Fruit fly (Drosophila melanogaster) whole organism, embryonic: ENCODE measurements around the gene Wnt6.

Source experiments
- B-H2 ChIP-seq: fragments of 200-800 bp; sonication (Bioruptor generic); optimal IDR thresholded peaks from 2 replicates; lab custom pipeline; 2018; ENCODE audit warnings: missing biosample characterization, mild to moderate bottlenecking, missing genetic modification characterization
- CG1024 ChIP-seq: fragments of 200-800 bp; sonication (Bioruptor generic); IDR thresholded peaks from 2 replicates; pipeline ENCODE4 v1.3.6; 2022; ENCODE audit warnings: missing biosample characterization, missing genetic modification characterization
- CG10543 ChIP-seq: fragments of 200-800 bp; sonication (Bioruptor generic); optimal IDR thresholded peaks from 3 replicates; lab custom pipeline; 2017; ENCODE audit warnings: missing biosample characterization, mild to moderate bottlenecking, missing genetic modification characterization, moderate library complexity
- CG11085 ChIP-seq: fragments of 200-800 bp; sonication (Bioruptor generic); IDR thresholded peaks from 2 replicates; pipeline ENCODE4 v1.3.6; 2022; ENCODE audit warnings: missing biosample characterization, missing genetic modification characterization
- CG11696 ChIP-seq: fragments of 200-800 bp; sonication (Bioruptor generic); IDR thresholded peaks from 2 replicates; pipeline ENCODE4 v1.3.6; 2022; ENCODE audit warnings: missing biosample characterization, missing genetic modification characterization
- CG12071 ChIP-seq: fragments of 200-800 bp; sonication (Bioruptor generic); optimal IDR thresholded peaks from 3 replicates; lab custom pipeline; 2018; ENCODE audit warnings: missing biosample characterization, mild to moderate bottlenecking, missing genetic modification characterization
- CG13624 ChIP-seq: fragments of 200-800 bp; sonication (Bioruptor generic); optimal IDR thresholded peaks from 2 replicates; lab custom pipeline; 2016; ENCODE audit warnings: missing biosample characterization, missing genetic modification characterization
- CG15011 ChIP-seq: fragments of 200-800 bp; sonication (Bioruptor generic); optimal IDR thresholded peaks from 3 replicates; lab custom pipeline; 2018; ENCODE audit warnings: missing biosample characterization, mild to moderate bottlenecking, missing genetic modification characterization
- CG15514 ChIP-seq: fragments of 200-800 bp; sonication (Bioruptor generic); optimal IDR thresholded peaks from 3 replicates; lab custom pipeline; 2017; ENCODE audit warnings: missing biosample characterization, missing genetic modification characterization, mild to moderate bottlenecking, moderate library complexity, missing genetic modification reagents
- CG15696 ChIP-seq: fragments of 200-800 bp; sonication (Bioruptor generic); optimal IDR thresholded peaks from 2 replicates; lab custom pipeline; 2019; ENCODE audit warnings: missing biosample characterization, mild to moderate bottlenecking, missing genetic modification characterization, moderate library complexity
- CG1603 ChIP-seq: fragments of 200-800 bp; sonication (Bioruptor generic); optimal IDR thresholded peaks from 2 replicates; lab custom pipeline; 2019; ENCODE audit warnings: missing biosample characterization, mild to moderate bottlenecking, missing genetic modification characterization, moderate library complexity
- CG18599 ChIP-seq: fragments of 200-800 bp; sonication (Bioruptor generic); optimal IDR thresholded peaks from 3 replicates; lab custom pipeline; 2017; ENCODE audit warnings: missing biosample characterization, missing genetic modification characterization, mild to moderate bottlenecking, moderate library complexity, missing genetic modification reagents
- CG2120 ChIP-seq: fragments of 200-800 bp; sonication (Bioruptor generic); optimal IDR thresholded peaks from 3 replicates; lab custom pipeline; 2016; ENCODE audit warnings: missing biosample characterization, missing genetic modification characterization
- CG30431 ChIP-seq: fragments of 200-800 bp; sonication (Bioruptor generic); optimal IDR thresholded peaks from 2 replicates; lab custom pipeline; 2017; ENCODE audit warnings: missing biosample characterization, missing genetic modification characterization
- CG32532 ChIP-seq: fragments of 200-800 bp; sonication (Bioruptor generic); IDR thresholded peaks from 2 replicates; pipeline ENCODE4 v1.3.6; 2022; ENCODE audit warnings: missing biosample characterization, missing genetic modification characterization
- CG34422 ChIP-seq: fragments of 200-800 bp; sonication (Bioruptor generic); IDR thresholded peaks from 3 replicates; pipeline ENCODE4 v1.3.6; 2022; ENCODE audit warnings: missing biosample characterization, missing genetic modification characterization
- CG5245 ChIP-seq: fragments of 200-800 bp; sonication (Bioruptor generic); optimal IDR thresholded peaks from 3 replicates; lab custom pipeline; 2016; ENCODE audit warnings: missing biosample characterization, missing genetic modification characterization
- CG7271 ChIP-seq: fragments of 200-800 bp; sonication (Bioruptor generic); optimal IDR thresholded peaks from 2 replicates; lab custom pipeline; 2018; ENCODE audit warnings: missing biosample characterization, mild to moderate bottlenecking, missing genetic modification characterization, moderate library complexity
- CG7839 ChIP-seq: fragments of 200-800 bp; sonication (Bioruptor generic); optimal IDR thresholded peaks from 3 replicates; lab custom pipeline; 2018; ENCODE audit warnings: missing biosample characterization, mild to moderate bottlenecking, missing genetic modification characterization, moderate library complexity
- CG9609 ChIP-seq: fragments of 200-800 bp; sonication (Bioruptor generic); optimal IDR thresholded peaks from 3 replicates; lab custom pipeline; 2016; ENCODE audit warnings: missing biosample characterization, missing genetic modification characterization
- CG9932 ChIP-seq: fragments of 200-800 bp; sonication (Bioruptor generic); IDR thresholded peaks from 2 replicates; pipeline ENCODE4 v1.3.6; 2022; ENCODE audit warnings: missing biosample characterization, missing genetic modification characterization
- Hsf ChIP-seq: fragments of 200-800 bp; sonication (Bioruptor generic); optimal IDR thresholded peaks from 3 replicates; lab custom pipeline; 2016; ENCODE audit warnings: missing biosample characterization, missing genetic modification characterization
- Lpt ChIP-seq: fragments of >200 bp; optimal IDR thresholded peaks from 2 replicates; lab custom pipeline; 2018; ENCODE audit warnings: missing biosample characterization, missing genetic modification characterization
- Med ChIP-seq: fragments of 200-800 bp; sonication (Bioruptor generic); peaks from one replicate; lab custom pipeline; 2016; ENCODE audit warnings: missing biosample characterization, missing genetic modification characterization, mild to moderate bottlenecking, inconsistent platforms, moderate library complexity
- Nf-YC ChIP-seq: fragments of 200-800 bp; optimal IDR thresholded peaks from 3 replicates; lab custom pipeline; 2019; ENCODE audit warnings: missing biosample characterization, mild to moderate bottlenecking, missing genetic modification characterization, moderate library complexity
- Rfx ChIP-seq: fragments of 200-800 bp; sonication (Bioruptor generic); IDR thresholded peaks from 2 replicates; pipeline ENCODE4 v1.3.6; 2022; ENCODE audit warnings: missing biosample characterization, missing genetic modification characterization
- Sox100B ChIP-seq: fragments of 200-800 bp; sonication (Bioruptor generic); optimal IDR thresholded peaks from 3 replicates; lab custom pipeline; 2018; ENCODE audit warnings: missing biosample characterization, mild to moderate bottlenecking, missing genetic modification characterization
- Sry-β ChIP-seq: fragments of 200-800 bp; sonication (Bioruptor generic); optimal IDR thresholded peaks from 2 replicates; lab custom pipeline; 2018; ENCODE audit warnings: missing biosample characterization, mild to moderate bottlenecking, missing genetic modification characterization, moderate library complexity
- Stat92E ChIP-seq, 3 experiments: fragments of >200 bp in 2 of 3; fragments of 200-800 bp in 1 of 3; sonication (Bioruptor generic) in 1 of 3; optimal IDR thresholded peaks; 2 replicates each; lab custom pipeline; 2017 to 2019; ENCODE audit warnings: missing biosample characterization in 3 of 3, missing genetic modification characterization in 3 of 3, mild to moderate bottlenecking in 1 of 3, moderate library complexity in 1 of 3
- TFAM ChIP-seq: fragments of 200-800 bp; sonication (Bioruptor generic); optimal IDR thresholded peaks from 2 replicates; lab custom pipeline; 2017; ENCODE audit warnings: missing biosample characterization, missing genetic modification characterization, inconsistent platforms
- Trl ChIP-seq, 3 experiments: fragments of >200 bp in 2 of 3; fragments of 200-800 bp in 1 of 3; sonication (Bioruptor generic) in 1 of 3; optimal IDR thresholded peaks; 2 replicates in 1 of 3; 3 replicates in 2 of 3; lab custom pipeline; 2016 to 2017; ENCODE audit warnings: missing biosample characterization in 1 of 3, missing genetic modification characterization in 1 of 3
- Usf ChIP-seq: fragments of 200-800 bp; sonication (Bioruptor generic); optimal IDR thresholded peaks from 2 replicates; lab custom pipeline; 2017; ENCODE audit warnings: missing genotype, missing biosample characterization, missing genetic modification characterization
- al ChIP-seq: fragments of 200-800 bp; sonication (Bioruptor generic); IDR thresholded peaks from 2 replicates; pipeline ENCODE4 v1.3.6; 2022; ENCODE audit warnings: missing biosample characterization, missing genetic modification characterization
- ase ChIP-seq: fragments of 200-800 bp; sonication (Bioruptor generic); IDR thresholded peaks from 3 replicates; pipeline ENCODE4 v1.3.6; 2022; ENCODE audit warnings: missing biosample characterization, missing genetic modification characterization
- dmrt99B ChIP-seq: fragments of 200-800 bp; sonication (Bioruptor generic); optimal IDR thresholded peaks from 2 replicates; lab custom pipeline; 2018; ENCODE audit warnings: missing biosample characterization, mild to moderate bottlenecking, missing genetic modification characterization, moderate library complexity
- fru ChIP-seq: fragments of >200 bp; optimal IDR thresholded peaks from 2 replicates; lab custom pipeline; 2017
- gem ChIP-seq: fragments of 200-800 bp; sonication (Bioruptor generic); optimal IDR thresholded peaks from 2 replicates; lab custom pipeline; 2019; ENCODE audit warnings: missing biosample characterization, mild to moderate bottlenecking, missing genetic modification characterization, moderate library complexity
- klu ChIP-seq: fragments of 200-800 bp; sonication (Bioruptor generic); IDR thresholded peaks from 2 replicates; pipeline ENCODE4 v1.3.6; 2022; ENCODE audit warnings: missing biosample characterization, missing genetic modification characterization
- maf-S ChIP-seq: fragments of 200-800 bp; sonication (Bioruptor generic); optimal IDR thresholded peaks from 2 replicates; lab custom pipeline; 2016; ENCODE audit warnings: missing biosample characterization, missing genetic modification characterization
- nmo ChIP-seq: fragments of 200-800 bp; sonication (Bioruptor generic); optimal IDR thresholded peaks from 2 replicates; lab custom pipeline; 2018; ENCODE audit warnings: missing biosample characterization, mild to moderate bottlenecking, missing genetic modification characterization, moderate library complexity
- onecut ChIP-seq: fragments of 200-800 bp; sonication (Bioruptor generic); IDR thresholded peaks from 2 replicates; pipeline ENCODE4 v1.3.6; 2022; ENCODE audit warnings: missing biosample characterization, missing genetic modification characterization
- rib ChIP-seq: fragments of 200-800 bp; sonication (Bioruptor generic); IDR thresholded peaks from 2 replicates; pipeline ENCODE4 v1.3.6; 2022; ENCODE audit warnings: missing biosample characterization, missing genetic modification characterization
- row ChIP-seq: fragments of 200-800 bp; sonication (Bioruptor generic); IDR thresholded peaks from 3 replicates; pipeline ENCODE4 v1.3.6; 2022; ENCODE audit warnings: missing biosample characterization, missing genetic modification characterization
- slbo ChIP-seq: fragments of 200-800 bp; sonication (Bioruptor generic); IDR thresholded peaks from 2 replicates; pipeline ENCODE4 v1.3.6; 2022; ENCODE audit warnings: missing biosample characterization, missing genetic modification characterization
- so ChIP-seq: fragments of 200-800 bp; sonication (Bioruptor generic); IDR thresholded peaks from 3 replicates; pipeline ENCODE4 v1.3.6; 2022; ENCODE audit warnings: missing biosample characterization, missing genetic modification characterization
- sob ChIP-seq: fragments of 200-800 bp; sonication (Bioruptor generic); IDR thresholded peaks from 2 replicates; pipeline ENCODE4 v1.3.6; 2022; ENCODE audit warnings: missing biosample characterization, missing genetic modification characterization

Gene Wnt6

DNA sequence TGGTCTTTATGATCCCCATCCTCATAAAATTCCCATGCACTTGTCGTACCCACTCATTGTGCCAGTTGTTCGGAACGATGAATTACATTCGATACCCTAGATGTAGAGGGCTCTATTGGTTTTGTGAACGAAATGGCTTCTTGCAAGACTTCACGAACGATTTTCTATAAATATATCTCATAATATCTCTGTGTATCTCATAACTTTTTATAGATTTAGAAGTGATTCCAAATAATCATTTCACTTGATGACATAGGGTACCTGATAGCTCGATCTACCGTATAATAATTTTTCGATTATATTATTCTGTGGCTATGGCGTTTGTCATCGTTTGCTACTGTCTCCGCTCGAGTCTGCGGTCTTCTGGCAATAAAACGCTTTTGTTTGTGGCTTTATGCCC, 63.4 kb downstream of the Wnt6 start (continued):
- TF ChIP-seq CG15011 (GFP tag; lab: Kevin White, UChicago) (peak; percentile 18), so (GFP tag; lab: Robert Waterston, UW) (peak; percentile 69; the same call in 2 of the 3 replicates), Trl (optimal IDR thresholded peaks at IDR 0.05; lab: Kevin White, UChicago) (no peak), Trl (GFP tag; optimal IDR thresholded peaks at IDR 0.05; lab: Kevin White, UChicago) (peak; percentile 74), CG7271 (tag; lab: Kevin White, UChicago) (no peak), CG13624 (GFP tag; lab: Kevin White, UChicago) (peak; percentile 53), CG11085 (GFP tag; lab: Robert Waterston, UW) (peak; percentile 65), CG12071 (peak; percentile 42), Sox100B (GFP tag; lab: Kevin White, UChicago) (peak; percentile 52), CG15514 (GFP tag; lab: Kevin White, UChicago) (peak; percentile 46), TFAM (GFP tag; lab: Kevin White, UChicago) (no peak), B-H2 (GFP tag; lab: Kevin White, UChicago) (no peak), Hsf (GFP tag; lab: Kevin White, UChicago) (peak; percentile 41), CG10543 (no peak), Nf-YC (tag; lab: Kevin White, UChicago) (no peak), maf-S (GFP tag; lab: Kevin White, UChicago) (peak; percentile 34), CG5245 (GFP tag; lab: Kevin White, UChicago) (no peak), CG7839 (tag; lab: Kevin White, UChicago) (peak; percentile 74), CG34422 (GFP tag; lab: Robert Waterston, UW) (peak; percentile 77; the same call in 1 of the 3 replicates), CG2120 (peak; percentile 79), Stat92E (GFP tag; optimal IDR thresholded peaks at IDR 0.05; lab: Kevin White, UChicago) (no peak), Lpt (no peak), dmrt99B (peak; percentile 82), onecut (GFP tag; lab: Robert Waterston, UW) (no peak), rib (GFP tag; lab: Robert Waterston, UW) (0 out of 2 replicates have a peak, but pooled peaks have one; percentile 30), CG1603 (tag; lab: Kevin White, UChicago) (peak; percentile 70), Sry-β (no peak), CG15696 (no peak), ase (GFP tag; lab: Robert Waterston, UW) (peak; percentile 73; the same call in 1 of the 3 replicates), CG1024 (GFP tag; lab: Robert Waterston, UW) (peak; percentile 58), CG9609 (GFP tag; lab: Kevin White, UChicago) (no peak), klu (GFP tag; lab: Robert Waterston, UW) (peak; percentile 58; the same call in 1 of the 2 replicates), Usf (GFP tag; lab: Kevin White, UChicago) (no peak), fru (lab: Kevin White, UChicago) (no peak)

dm6 chr2L:7397746-7398145, 64.2 kb downstream of the Wnt6 start:
- no peak for TF ChIP-seq nmo (GFP tag; lab: Kevin White, UChicago)
- peak; percentile 11; the same call in 1 of the 2 replicates for TF ChIP-seq sob (GFP tag; lab: Robert Waterston, UW)
- TF ChIP-seq CG32532 = peak; percentile 28; the same call in 1 of the 2 replicates
- TF ChIP-seq gem (tag; lab: Kevin White, UChicago) = peak; percentile 23
- TF ChIP-seq CG18599 (GFP tag; lab: Kevin White, UChicago) = no peak
- peak; percentile 53 for TF ChIP-seq CG9932 (GFP tag; lab: Robert Waterston, UW)
- peak; percentile 45; the same call in 1 of the 2 replicates for TF ChIP-seq al
- TF ChIP-seq CG30431 (GFP tag; lab: Kevin White, UChicago) = no peak
- TF ChIP-seq row = peak; percentile 28; the same call in 2 of the 3 replicates
- peak; percentile 55 for TF ChIP-seq slbo (GFP tag; lab: Robert Waterston, UW)
- TF ChIP-seq Med (GFP tag; lab: Kevin White, UChicago) = peak; percentile 44
- TF ChIP-seq Rfx (GFP tag; lab: Robert Waterston, UW) = peak; percentile 49
- 0 out of 2 replicates have a peak, but pooled peaks have one; percentile 25 for TF ChIP-seq CG11696 (GFP tag; lab: Robert Waterston, UW)
